Fruit fly (Drosophila melanogaster): ENCODE results near the gene CG6026.
A peak's percentile ranks its signal among the peaks of the same experiment; 100 is the strongest.

CG6026 gene

dm6 chr3R:18997388-18998287, 35.7 kb upstream of the CG6026 start (continued):
- TF ChIP-seq abd-A (tag; optimal IDR thresholded peaks at IDR 0.05), result peak; percentile 85
- no peak for TF ChIP-seq tin (GFP tag; optimal IDR thresholded peaks at IDR 0.05)
- peak; percentile 82 for TF ChIP-seq CG17912 (GFP tag; optimal IDR thresholded peaks at IDR 0.05)
- no peak for TF ChIP-seq CG34376 (GFP tag; optimal IDR thresholded peaks at IDR 0.05)
- TF ChIP-seq rib (GFP tag; IDR thresholded peaks at IDR 0.05), result no peak
- no peak for TF ChIP-seq p53 (GFP tag; optimal IDR thresholded peaks at IDR 0.05)
- no peak for TF ChIP-seq pan (optimal IDR thresholded peaks at IDR 0.05)
- TF ChIP-seq pan (GFP tag; optimal IDR thresholded peaks at IDR 0.05 in 1 of 2, IDR thresholded peaks at IDR 0.05 in 1 of 2), result no peak
- TF ChIP-seq Nf-YC (tag; optimal IDR thresholded peaks at IDR 0.05), result no peak
- TF ChIP-seq dysf (GFP tag; IDR thresholded peaks at IDR 0.05), result no peak
- TF ChIP-seq CG8290 (GFP tag; optimal IDR thresholded peaks at IDR 0.05), result no peak
- TF ChIP-seq CG8290 (tag; optimal IDR thresholded peaks at IDR 0.05), result peak; percentile 64 to 97
- TF ChIP-seq emc (GFP tag; optimal IDR thresholded peaks at IDR 0.05), result no peak
- TF ChIP-seq CG3847 (GFP tag; IDR thresholded peaks at IDR 0.05), result peak; percentile 33; the same call in 1 of the 2 replicates
- TF ChIP-seq CG7839 (tag; optimal IDR thresholded peaks at IDR 0.05), result no peak
- peak in 1 of 2 experiments; percentile 43 for TF ChIP-seq tll (GFP tag; optimal IDR thresholded peaks at IDR 0.05)
- peak; percentile 10 for TF ChIP-seq her (GFP tag; optimal IDR thresholded peaks at IDR 0.05)
- TF ChIP-seq CG17328 (GFP tag; IDR thresholded peaks at IDR 0.05), result peak; percentile 85
- TF ChIP-seq CG12071 (GFP tag; optimal IDR thresholded peaks at IDR 0.05), result peak; percentile 71
- peak; percentile 75 for TF ChIP-seq psq (GFP tag; optimal IDR thresholded peaks at IDR 0.05)
- TF ChIP-seq trem (tag; optimal IDR thresholded peaks at IDR 0.05), result peak; percentile 52
- TF ChIP-seq CG3163 (GFP tag; optimal IDR thresholded peaks at IDR 0.05), result peak; percentile 53
- peak; percentile 65 for TF ChIP-seq CG13775 (GFP tag; optimal IDR thresholded peaks at IDR 0.05)
- peak; percentile 86 for TF ChIP-seq CG12299 (tag; optimal IDR thresholded peaks at IDR 0.05)
- TF ChIP-seq ase (GFP tag; IDR thresholded peaks at IDR 0.05), result no peak
- TF ChIP-seq Tbp (GFP tag; optimal IDR thresholded peaks at IDR 0.05), result no peak
- TF ChIP-seq CG10543 (GFP tag; optimal IDR thresholded peaks at IDR 0.05), result no peak
- 0 out of 2 replicates have a peak, but pooled peaks have one; percentile 10 for TF ChIP-seq peb (GFP tag; IDR thresholded peaks at IDR 0.05)
- no peak for TF ChIP-seq sc (optimal IDR thresholded peaks at IDR 0.05)
- peak; percentile 95 for TF ChIP-seq sc (GFP tag; optimal IDR thresholded peaks at IDR 0.05)
- TF ChIP-seq CG15269 (tag; optimal IDR thresholded peaks at IDR 0.05), result peak; percentile 44
- TF ChIP-seq CG13624 (GFP tag; optimal IDR thresholded peaks at IDR 0.05), result no peak
- TF ChIP-seq CG6175 (GFP tag; IDR thresholded peaks at IDR 0.05), result no peak
- TF ChIP-seq fd102C (GFP tag; optimal IDR thresholded peaks at IDR 0.05), result peak; percentile 90
- peak; percentile 6 for TF ChIP-seq CG18599 (GFP tag; optimal IDR thresholded peaks at IDR 0.05)
- TF ChIP-seq crc (GFP tag; optimal IDR thresholded peaks at IDR 0.05), result no peak
- peak; percentile 10 for TF ChIP-seq tio (GFP tag; optimal IDR thresholded peaks at IDR 0.05)
- TF ChIP-seq prd (optimal IDR thresholded peaks at IDR 0.05), result no peak
- TF ChIP-seq prd (GFP tag; IDR thresholded peaks at IDR 0.05), result no peak
- TF ChIP-seq sima (GFP tag; optimal IDR thresholded peaks at IDR 0.05), result no peak
- no peak for TF ChIP-seq CG13894 (tag; optimal IDR thresholded peaks at IDR 0.05)
- peak; percentile 88 for TF ChIP-seq org-1 (GFP tag; optimal IDR thresholded peaks at IDR 0.05)
- peak; percentile 51 for TF ChIP-seq CG18011 (GFP tag; optimal IDR thresholded peaks at IDR 0.05)
- no peak for TF ChIP-seq Dbx (GFP tag; IDR thresholded peaks at IDR 0.05)
- no peak for TF ChIP-seq CG16813 (GFP tag; IDR thresholded peaks at IDR 0.05; ENCODE audit: partially characterized antibody)
- TF ChIP-seq Nf-YB (GFP tag; optimal IDR thresholded peaks at IDR 0.05), result peak; percentile 76
- TF ChIP-seq mirr (GFP tag; optimal IDR thresholded peaks at IDR 0.05), result no peak
- TF ChIP-seq CG8359 (GFP tag; optimal IDR thresholded peaks at IDR 0.05; ENCODE audit: borderline replicate concordance), result peak; percentile 5
- TF ChIP-seq HmgD (GFP tag; optimal IDR thresholded peaks at IDR 0.05), result no peak
- TF ChIP-seq CG1792 (GFP tag; optimal IDR thresholded peaks at IDR 0.05), result no peak
